Worm (Caenorhabditis elegans) whole organism, L2 larva: ENCODE measurements around the gene C53A5.2.

Experiments used
- C34F6.9 ChIP-seq: fragments of 150-350 bp; optimal IDR thresholded peaks from 2 replicates; lab custom pipeline; 2014; ENCODE audit warnings: missing biosample characterization, missing genetic modification characterization
- F13H6.1 ChIP-seq: sonication (generic microtip); optimal IDR thresholded peaks from 2 replicates; lab custom pipeline; 2016; ENCODE audit warnings: missing genetic modification characterization, missing compliant biosample characterization
- R02D3.7 ChIP-seq: fragments of 150-350 bp; optimal IDR thresholded peaks from 2 replicates; lab custom pipeline; 2014; ENCODE audit warnings: missing biosample characterization, missing genetic modification characterization
- ZK546.5 ChIP-seq: sonication (generic microtip); optimal IDR thresholded peaks from 2 replicates; lab custom pipeline; 2017; ENCODE audit warnings: missing biosample characterization, missing genetic modification characterization
- alr-1 ChIP-seq: fragments of 150-350 bp; optimal IDR thresholded peaks from 2 replicates; lab custom pipeline; 2014; ENCODE audit warnings: missing biosample characterization, missing genetic modification characterization
- aly-2 ChIP-seq: fragments of 150-350 bp; optimal IDR thresholded peaks from 2 replicates; lab custom pipeline; 2014; ENCODE audit warnings: missing biosample characterization, missing genetic modification characterization
- ama-1 ChIP-seq: fragments of 150-350 bp; optimal IDR thresholded peaks from 2 replicates; lab custom pipeline; 2018; ENCODE audit warnings: inconsistent platforms
- ceh-16 ChIP-seq: fragments of 150-350 bp; optimal IDR thresholded peaks from 2 replicates; lab custom pipeline; 2014; ENCODE audit warnings: missing biosample characterization, missing genetic modification characterization
- ceh-82 ChIP-seq: fragments of 150-350 bp; optimal IDR thresholded peaks from 2 replicates; lab custom pipeline; 2014; ENCODE audit warnings: missing biosample characterization, missing genetic modification characterization
- crh-2 ChIP-seq: sonication (generic microtip); optimal IDR thresholded peaks from 2 replicates; lab custom pipeline; 2017; ENCODE audit warnings: missing biosample characterization, missing genetic modification characterization
- dmd-4 ChIP-seq: sonication (generic microtip); optimal IDR thresholded peaks from 2 replicates; lab custom pipeline; 2017; ENCODE audit warnings: missing biosample characterization, missing genetic modification characterization
- egl-27 ChIP-seq: sonication (generic microtip); optimal IDR thresholded peaks from 3 replicates; lab custom pipeline; 2017; ENCODE audit warnings: missing biosample characterization, missing genetic modification reagents, missing genetic modification characterization
- elt-1 ChIP-seq: fragments of 150-350 bp; optimal IDR thresholded peaks from 2 replicates; lab custom pipeline; 2014; ENCODE audit warnings: missing biosample characterization, missing genetic modification characterization
- fos-1 ChIP-seq: fragments of 150-350 bp; optimal IDR thresholded peaks from 2 replicates; lab custom pipeline; 2014; ENCODE audit warnings: missing biosample characterization, missing genetic modification characterization
- gmeb-1 ChIP-seq: fragments of 150-350 bp; optimal IDR thresholded peaks from 2 replicates; lab custom pipeline; 2014; ENCODE audit warnings: missing biosample characterization, missing genetic modification characterization
- lin-11 ChIP-seq: fragments of 150-350 bp; sonication (generic microtip); optimal IDR thresholded peaks from 2 replicates; lab custom pipeline; 2014; ENCODE audit warnings: missing biosample characterization, missing genetic modification characterization, inconsistent platforms, mixed read lengths
- lin-13 ChIP-seq: fragments of 150-350 bp; optimal IDR thresholded peaks from 2 replicates; lab custom pipeline; 2014; ENCODE audit warnings: missing biosample characterization, missing genetic modification reagents, missing genetic modification characterization
- lin-39 ChIP-seq: fragments of 150-350 bp; optimal IDR thresholded peaks from 2 replicates; lab custom pipeline; 2014; ENCODE audit warnings: missing biosample characterization, missing genetic modification reagents, missing genetic modification characterization
- lsy-2 ChIP-seq, 2 experiments: fragments of 150-350 bp in 1 of 2; sonication (generic microtip) in 1 of 2; optimal IDR thresholded peaks; 2 replicates each; lab custom pipeline; 2014 to 2017; ENCODE audit warnings: missing biosample characterization in 2 of 2, missing genetic modification characterization in 2 of 2
- mab-5 ChIP-seq: fragments of 150-350 bp; optimal IDR thresholded peaks from 2 replicates; lab custom pipeline; 2014; ENCODE audit warnings: missing biosample characterization, missing genetic modification characterization
- mbf-1 ChIP-seq: sonication (generic microtip); optimal IDR thresholded peaks from 2 replicates; lab custom pipeline; 2017; ENCODE audit warnings: missing biosample characterization, missing genetic modification characterization
- mdl-1 ChIP-seq, 2 experiments: fragments of 150-350 bp in 1 of 2; sonication (generic microtip) in 1 of 2; optimal IDR thresholded peaks; 2 replicates each; lab custom pipeline; 2017; ENCODE audit warnings: missing biosample characterization in 2 of 2, missing genetic modification characterization in 2 of 2
- nhr-10 ChIP-seq: sonication (generic microtip); optimal IDR thresholded peaks from 2 replicates; lab custom pipeline; 2017; ENCODE audit warnings: missing biosample characterization, missing genetic modification characterization
- nhr-11 ChIP-seq: fragments of 150-350 bp; optimal IDR thresholded peaks from 2 replicates; lab custom pipeline; 2014; ENCODE audit warnings: missing biosample characterization, missing genetic modification characterization
- nhr-21 ChIP-seq: fragments of 150-350 bp; optimal IDR thresholded peaks from 2 replicates; lab custom pipeline; 2014; ENCODE audit warnings: missing biosample characterization, missing genetic modification characterization
- nhr-23 ChIP-seq: fragments of 150-350 bp; optimal IDR thresholded peaks from 2 replicates; lab custom pipeline; 2014; ENCODE audit warnings: missing biosample characterization, missing genetic modification reagents, missing genetic modification characterization
- nhr-237 ChIP-seq: fragments of 150-350 bp; optimal IDR thresholded peaks from 2 replicates; lab custom pipeline; 2014; ENCODE audit warnings: missing biosample characterization, missing genetic modification characterization
- nhr-25 ChIP-seq: fragments of 150-350 bp; sonication (generic microtip); optimal IDR thresholded peaks from 3 replicates; lab custom pipeline; 2014; ENCODE audit warnings: missing biosample characterization, missing genetic modification characterization
- nhr-6 ChIP-seq: fragments of 150-350 bp; optimal IDR thresholded peaks from 2 replicates; lab custom pipeline; 2014; ENCODE audit warnings: missing biosample characterization, missing genetic modification characterization
- nhr-77 ChIP-seq: fragments of 150-350 bp; optimal IDR thresholded peaks from 2 replicates; lab custom pipeline; 2014; ENCODE audit warnings: missing biosample characterization, missing genetic modification characterization
- peb-1 ChIP-seq: fragments of 150-350 bp; optimal IDR thresholded peaks from 2 replicates; lab custom pipeline; 2014; ENCODE audit warnings: missing biosample characterization, missing genetic modification characterization
- skn-1 ChIP-seq: sonication (generic microtip); optimal IDR thresholded peaks from 2 replicates; lab custom pipeline; 2017; ENCODE audit warnings: missing biosample characterization, missing genetic modification characterization
- sma-3 ChIP-seq: sonication (generic microtip); optimal IDR thresholded peaks from 2 replicates; lab custom pipeline; 2016; ENCODE audit warnings: missing genetic modification reagents, missing genetic modification characterization, missing compliant biosample characterization
- sma-9 ChIP-seq, 2 experiments: fragments of 150-350 bp in 1 of 2; sonication (generic microtip) in 1 of 2; optimal IDR thresholded peaks; 2 replicates each; lab custom pipeline; 2014 to 2016; ENCODE audit warnings: missing genetic modification characterization in 2 of 2, mild to moderate bottlenecking in 1 of 2, missing biosample characterization in 1 of 2, missing compliant biosample characterization in 1 of 2, missing genetic modification reagents in 1 of 2, moderate library complexity in 1 of 2
- snpc-4 ChIP-seq: fragments of 150-350 bp; optimal IDR thresholded peaks from 2 replicates; lab custom pipeline; 2014; ENCODE audit warnings: missing biosample characterization, missing genetic modification characterization
- unc-39 ChIP-seq: fragments of 150-350 bp; optimal IDR thresholded peaks from 2 replicates; lab custom pipeline; 2014; ENCODE audit warnings: missing biosample characterization, missing genetic modification characterization
- unc-55 ChIP-seq: fragments of 150-350 bp; sonication (generic microtip); optimal IDR thresholded peaks from 3 replicates; lab custom pipeline; 2014; ENCODE audit warnings: missing biosample characterization, missing genetic modification reagents, missing genetic modification characterization
- unc-62 ChIP-seq: fragments of 150-350 bp; optimal IDR thresholded peaks from 2 replicates; lab custom pipeline; 2014; ENCODE audit warnings: missing biosample characterization, missing genetic modification reagents, missing genetic modification characterization
- zag-1 ChIP-seq: fragments of 150-350 bp; optimal IDR thresholded peaks from 2 replicates; lab custom pipeline; 2014; ENCODE audit warnings: missing biosample characterization, missing genetic modification characterization
- ztf-1 ChIP-seq: fragments of 200-800 bp; sonication (Bioruptor generic); conservative IDR thresholded peaks from 2 replicates; pipeline ENCODE4 v1.3.6; 2022; ENCODE audit warnings: missing genetic modification characterization, missing compliant biosample characterization
- ztf-11 ChIP-seq: sonication (generic microtip); optimal IDR thresholded peaks from 2 replicates; lab custom pipeline; 2017; ENCODE audit warnings: missing biosample characterization, missing genetic modification characterization
- ztf-4 ChIP-seq: fragments of 150-350 bp; optimal IDR thresholded peaks from 2 replicates; lab custom pipeline; 2014; ENCODE audit warnings: missing biosample characterization, missing genetic modification characterization

Gene C53A5.2

DNA sequence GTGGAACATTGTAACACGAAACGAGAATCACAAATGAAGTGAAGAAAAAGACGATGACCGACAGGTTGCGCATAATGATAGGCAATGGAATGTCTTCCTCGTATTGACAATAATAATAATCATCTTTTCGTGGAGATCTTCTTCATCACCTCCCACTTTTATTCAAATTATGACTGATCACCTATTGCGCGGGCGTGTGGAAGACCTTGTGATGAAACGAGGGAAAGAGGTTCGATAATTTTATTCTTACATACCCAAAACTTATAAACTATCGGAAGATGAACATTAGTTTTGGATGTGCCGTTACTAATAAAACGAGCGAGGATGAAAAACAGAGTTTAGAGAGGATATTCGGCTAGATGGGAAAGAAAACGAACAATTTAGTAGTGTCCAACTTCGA lies at the start of gene C53A5.2:
C53A5.2 (minus strand) TSS at position 101 of the 400 bp plus-strand sequence.
- TF ChIP-seq dmd-4: no peak
- TF ChIP-seq snpc-4: no peak
- no peak for TF ChIP-seq unc-39 (tag; lab: Kevin White, UChicago)
- TF ChIP-seq ama-1 (lab: Kevin White, UChicago): no peak
- TF ChIP-seq nhr-10: no peak

DNA sequence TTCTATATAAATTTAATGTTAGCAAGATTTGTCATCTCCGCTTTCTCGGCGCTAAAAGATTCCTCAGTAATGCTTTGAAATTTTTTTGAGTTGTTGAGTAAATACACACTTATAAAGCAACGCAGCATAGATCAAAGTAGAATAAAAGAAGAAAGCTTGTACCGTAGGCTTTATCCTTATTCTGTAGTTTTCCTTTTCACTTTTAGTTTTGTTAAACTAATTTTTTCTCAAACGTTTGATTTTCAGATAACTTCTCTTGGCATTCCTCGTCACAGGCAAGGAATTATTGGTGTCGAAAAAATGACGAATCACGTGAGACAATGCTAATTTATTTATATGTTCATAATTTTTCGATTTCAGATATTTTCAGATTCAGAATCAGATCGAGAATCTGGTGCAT lies 39.6 kb upstream of the C53A5.2 start, which contains the start of gene C53A5.11:
C53A5.11 (plus strand) TSS at position 301 of the 400 bp plus-strand sequence.
- TF ChIP-seq C34F6.9 (tag; lab: Kevin White, UChicago): no peak
- no peak for TF ChIP-seq sma-9 (GFP tag; optimal IDR thresholded peaks at IDR 0.05; lab: Kevin White, UChicago)
- no peak for TF ChIP-seq sma-9 (tag; optimal IDR thresholded peaks at IDR 0.05; lab: Kevin White, UChicago)
- TF ChIP-seq skn-1 (tag; lab: Kevin White, UChicago): no peak
- TF ChIP-seq mab-5: no peak
- TF ChIP-seq nhr-77 (tag; lab: Kevin White, UChicago): no peak
- no peak for TF ChIP-seq mbf-1
- TF ChIP-seq F13H6.1: no peak
- no peak for TF ChIP-seq nhr-11 (tag; lab: Kevin White, UChicago)
- TF ChIP-seq unc-55 (GFP tag; lab: Kevin White, UChicago): no peak
- TF ChIP-seq gmeb-1 (tag; lab: Kevin White, UChicago): no peak
- no peak for TF ChIP-seq ama-1 (lab: Kevin White, UChicago)
- TF ChIP-seq elt-1 (tag; lab: Kevin White, UChicago): no peak
- no peak for TF ChIP-seq snpc-4
- TF ChIP-seq R02D3.7: no peak
- TF ChIP-seq lin-39: no peak
- TF ChIP-seq zag-1: no peak
- TF ChIP-seq lsy-2 (tag; optimal IDR thresholded peaks at IDR 0.05; lab: Kevin White, UChicago): no peak

DNA sequence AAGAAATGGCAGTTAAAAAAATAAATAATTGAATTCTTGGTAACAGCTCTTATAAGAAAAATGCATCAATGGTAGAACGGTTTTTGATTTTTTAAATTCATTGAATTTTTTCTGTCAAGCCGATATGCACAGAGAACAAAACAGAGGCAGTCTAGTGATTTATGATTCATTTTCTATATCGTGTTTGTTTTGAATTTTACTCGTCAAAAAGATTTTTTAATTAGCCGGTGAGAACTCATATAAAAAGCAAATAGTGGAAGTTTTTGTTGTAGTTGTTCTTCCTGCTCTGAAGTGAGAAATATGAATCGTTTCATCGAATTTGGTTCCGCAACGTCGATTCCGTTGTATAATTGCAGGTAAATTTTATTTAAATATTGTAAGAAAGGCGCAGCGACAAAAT lies 36.3 kb upstream of the C53A5.2 start, which contains the start of gene srt-32:
srt-32 (plus strand) TSS at position 301 of the 400 bp plus-strand sequence.
- no peak for TF ChIP-seq C34F6.9 (tag; lab: Kevin White, UChicago)
- no peak for TF ChIP-seq ceh-82 (tag; lab: Kevin White, UChicago)
- TF ChIP-seq nhr-23: no peak
- no peak for TF ChIP-seq ZK546.5 (tag; lab: Kevin White, UChicago)
- no peak for TF ChIP-seq nhr-21 (tag; lab: Kevin White, UChicago)
- no peak for TF ChIP-seq ama-1 (lab: Kevin White, UChicago)
- TF ChIP-seq ztf-4: no peak
- no peak for TF ChIP-seq crh-2 (tag; lab: Kevin White, UChicago)
- TF ChIP-seq nhr-25 (tag; lab: Kevin White, UChicago): no peak
- TF ChIP-seq unc-39 (tag; lab: Kevin White, UChicago): no peak
- TF ChIP-seq skn-1 (tag; lab: Kevin White, UChicago): no peak
- no peak for TF ChIP-seq mbf-1
- TF ChIP-seq peb-1 (tag; lab: Kevin White, UChicago): no peak
- no peak for TF ChIP-seq nhr-237 (tag; lab: Kevin White, UChicago)
- TF ChIP-seq fos-1 (tag; lab: Kevin White, UChicago): no peak
- no peak for TF ChIP-seq unc-55 (GFP tag; lab: Kevin White, UChicago)

DNA sequence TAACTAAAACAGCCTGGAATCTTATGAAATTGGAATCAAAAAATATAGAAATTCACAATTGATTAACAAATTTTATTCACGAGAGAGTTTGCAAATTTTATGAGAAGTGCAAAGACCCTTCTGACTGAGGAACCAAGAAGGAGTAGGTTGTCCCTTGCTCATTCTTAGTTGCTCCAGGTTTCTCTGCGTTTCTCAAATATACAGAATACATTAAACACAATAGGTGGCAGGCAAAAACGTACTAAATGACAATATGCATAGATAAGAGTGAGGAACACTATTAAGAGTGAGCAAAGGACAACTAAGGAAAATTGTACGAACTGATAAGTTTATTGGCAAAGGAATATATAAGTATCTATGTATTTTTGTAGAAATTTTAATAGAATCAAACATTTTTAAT lies 35.8 kb upstream of the C53A5.2 start, which contains the start of gene C53A5.9:
C53A5.9 (minus strand) TSS at position 101 of the 400 bp plus-strand sequence.
- TF ChIP-seq skn-1 (tag; lab: Kevin White, UChicago) (no peak), lin-39 (no peak), ceh-82 (tag; lab: Kevin White, UChicago) (no peak), elt-1 (tag; lab: Kevin White, UChicago) (no peak), F13H6.1 (no peak), unc-55 (GFP tag; lab: Kevin White, UChicago) (no peak), ama-1 (lab: Kevin White, UChicago) (no peak), ceh-16 (tag; lab: Kevin White, UChicago) (no peak), sma-9 (GFP tag; optimal IDR thresholded peaks at IDR 0.05; lab: Kevin White, UChicago) (no peak), sma-9 (tag; optimal IDR thresholded peaks at IDR 0.05; lab: Kevin White, UChicago) (no peak), dmd-4 (no peak), mdl-1 (tag; optimal IDR thresholded peaks at IDR 0.05; lab: Kevin White, UChicago) (no peak)

DNA sequence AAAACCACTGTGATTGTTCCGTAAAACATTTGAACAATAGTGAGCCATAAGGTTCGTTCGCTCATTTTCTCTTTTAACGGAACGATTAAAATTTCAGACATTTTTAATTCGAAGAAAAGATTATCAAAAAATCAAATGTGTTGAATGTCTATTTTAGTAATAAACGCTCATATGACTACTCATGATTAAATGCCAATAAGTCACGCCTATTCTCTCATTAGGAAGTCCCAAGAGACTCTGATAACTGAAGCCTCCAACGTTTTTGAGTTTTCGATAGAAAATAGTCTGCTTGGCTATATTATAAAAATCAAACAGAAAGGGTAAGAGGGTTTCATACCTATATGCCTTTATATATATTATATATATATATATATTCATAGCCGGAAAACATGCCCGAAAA lies 33.2 kb upstream of the C53A5.2 start, which contains the start of gene srg-47:
srg-47 (minus strand) TSS at position 101 of the 400 bp plus-strand sequence.
- TF ChIP-seq unc-62 (GFP tag; lab: Kevin White, UChicago) (no peak), sma-3 (GFP tag; lab: Kevin White, UChicago) (no peak), mab-5 (no peak), alr-1 (tag; lab: Kevin White, UChicago) (no peak), egl-27 (no peak), ztf-11 (no peak), ZK546.5 (tag; lab: Kevin White, UChicago) (no peak), C34F6.9 (tag; lab: Kevin White, UChicago) (no peak), lsy-2 (tag; optimal IDR thresholded peaks at IDR 0.05; lab: Kevin White, UChicago) (no peak), ztf-1 (no peak), lin-13 (no peak), nhr-6 (tag; lab: Kevin White, UChicago) (no peak), aly-2 (tag; lab: Kevin White, UChicago) (no peak), lin-11 (no peak), sma-9 (GFP tag; optimal IDR thresholded peaks at IDR 0.05; lab: Kevin White, UChicago) (no peak), sma-9 (tag; optimal IDR thresholded peaks at IDR 0.05; lab: Kevin White, UChicago) (no peak)
